Worm (Caenorhabditis elegans) whole organism, L1 larva: Measurements from ENCODE around the gene fbxa-196.

Source experiments
- aha-1 ChIP-seq: fragments of 150-350 bp; optimal IDR thresholded peaks from 2 replicates; lab custom pipeline; 2014; ENCODE audit warnings: missing biosample characterization, missing genetic modification characterization
- fkh-10 ChIP-seq: sonication (generic microtip); optimal IDR thresholded peaks from 2 replicates; lab custom pipeline; 2017; ENCODE audit warnings: missing biosample characterization, missing genetic modification reagents, missing genetic modification characterization
- fos-1 ChIP-seq: fragments of 150-350 bp; optimal IDR thresholded peaks from 2 replicates; lab custom pipeline; 2014; ENCODE audit warnings: missing biosample characterization, missing genetic modification characterization
- lin-13 ChIP-seq: fragments of 150-350 bp; optimal IDR thresholded peaks from 2 replicates; lab custom pipeline; 2014; ENCODE audit warnings: missing biosample characterization, missing genetic modification reagents, missing genetic modification characterization
- lin-15B ChIP-seq: fragments of 150-350 bp; sonication (generic microtip); optimal IDR thresholded peaks from 3 replicates; lab custom pipeline; 2014; ENCODE audit warnings: missing biosample characterization, missing genetic modification characterization
- nhr-20 ChIP-seq: sonication (generic microtip); optimal IDR thresholded peaks from 2 replicates; lab custom pipeline; 2016; ENCODE audit warnings: mild to moderate bottlenecking, missing genetic modification characterization, missing compliant biosample characterization
- nhr-76 ChIP-seq: sonication (generic microtip); optimal IDR thresholded peaks from 2 replicates; lab custom pipeline; 2017; ENCODE audit warnings: missing biosample characterization, missing genetic modification characterization
- nhr-77 ChIP-seq: fragments of 150-350 bp; optimal IDR thresholded peaks from 2 replicates; lab custom pipeline; 2014; ENCODE audit warnings: missing biosample characterization, missing genetic modification characterization
- nhr-90 ChIP-seq: sonication (generic microtip); optimal IDR thresholded peaks from 2 replicates; lab custom pipeline; 2016; ENCODE audit warnings: mild to moderate bottlenecking, missing genetic modification characterization, missing compliant biosample characterization; ENCODE audit not compliant: poor library complexity
- unc-86 ChIP-seq: sonication (generic microtip); optimal IDR thresholded peaks from 2 replicates; lab custom pipeline; 2016; ENCODE audit warnings: missing genetic modification characterization, missing compliant biosample characterization

DNA sequence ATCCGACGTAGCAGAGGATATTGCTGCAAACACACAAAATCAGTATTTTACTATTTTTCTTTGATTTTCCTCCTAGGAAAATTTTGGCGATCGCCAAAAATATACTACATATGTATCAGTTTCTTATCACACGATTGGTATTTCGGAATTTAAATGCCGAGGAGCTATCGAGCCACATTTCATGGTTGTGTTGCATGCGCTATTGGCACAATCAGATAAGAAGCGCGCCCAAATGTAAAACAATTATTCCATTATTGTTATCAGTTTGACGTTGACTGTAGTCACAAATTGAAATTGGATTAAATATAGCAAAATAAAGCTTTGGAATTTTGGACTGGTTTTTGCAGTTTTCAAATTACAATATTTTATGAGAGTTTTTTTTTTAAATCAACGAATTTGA lies 49.5 kb upstream of the fbxa-196 start:
- TF ChIP-seq nhr-20 (tag; lab: Kevin White, UChicago) (no peak), nhr-76 (tag; lab: Kevin White, UChicago) (no peak), lin-13 (GFP tag; lab: Kevin White, UChicago) (no peak), fkh-10 (no peak), nhr-90 (tag; lab: Kevin White, UChicago) (no peak), lin-15B (tag; lab: Kevin White, UChicago) (no peak), unc-86 (tag; lab: Kevin White, UChicago) (no peak), fos-1 (tag; lab: Kevin White, UChicago) (no peak), nhr-77 (tag; lab: Kevin White, UChicago) (no peak), aha-1 (tag; lab: Kevin White, UChicago) (no peak)
